Worm (Caenorhabditis elegans) whole organism, L4/young adult: ENCODE results near the gene T21C9.13.

Source experiments
- W03F9.2 ChIP-seq: fragments of 150-350 bp; optimal IDR thresholded peaks from 2 replicates; lab custom pipeline; 2014; ENCODE audit warnings: missing biosample characterization, missing genetic modification characterization
- dao-5 ChIP-seq: sonication (generic microtip); optimal IDR thresholded peaks from 2 replicates; lab custom pipeline; 2016; ENCODE audit warnings: missing genotype, missing genetic modification characterization, moderate library complexity, missing compliant biosample characterization
- him-1 ChIP-seq: sonication (generic microtip); optimal IDR thresholded peaks from 2 replicates; lab custom pipeline; 2016; ENCODE audit warnings: missing genotype, missing genetic modification reagents, missing genetic modification characterization, missing compliant biosample characterization

Gene T21C9.13

DNA sequence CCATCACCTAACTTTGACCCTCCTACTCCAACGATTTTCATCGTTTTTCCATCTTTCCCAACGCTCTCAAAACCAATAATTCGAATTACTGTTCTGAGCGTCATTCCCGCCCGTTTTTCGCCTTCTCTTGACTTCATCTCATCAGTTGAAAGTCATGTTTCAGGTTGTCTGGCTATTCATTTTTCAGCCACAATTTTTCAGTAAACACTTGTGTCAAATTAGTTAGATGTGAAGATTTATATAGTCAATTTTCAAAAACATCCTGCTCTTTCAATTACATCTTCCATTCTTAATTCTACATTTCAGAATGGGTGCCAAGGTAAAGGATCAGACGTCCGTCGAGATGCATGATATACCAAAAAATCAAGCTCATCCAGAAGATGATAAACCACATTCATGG is 24.5 kb upstream of the T21C9.13 start, which contains the start of gene del-6:
del-6 (plus strand) TSS at position 301 of the 400 bp plus-strand sequence.
- TF ChIP-seq W03F9.2 (tag; lab: Kevin White, UChicago): no peak
- no peak for TF ChIP-seq dao-5 (tag; lab: Kevin White, UChicago)
- no peak for TF ChIP-seq him-1 (tag; lab: Kevin White, UChicago)

DNA sequence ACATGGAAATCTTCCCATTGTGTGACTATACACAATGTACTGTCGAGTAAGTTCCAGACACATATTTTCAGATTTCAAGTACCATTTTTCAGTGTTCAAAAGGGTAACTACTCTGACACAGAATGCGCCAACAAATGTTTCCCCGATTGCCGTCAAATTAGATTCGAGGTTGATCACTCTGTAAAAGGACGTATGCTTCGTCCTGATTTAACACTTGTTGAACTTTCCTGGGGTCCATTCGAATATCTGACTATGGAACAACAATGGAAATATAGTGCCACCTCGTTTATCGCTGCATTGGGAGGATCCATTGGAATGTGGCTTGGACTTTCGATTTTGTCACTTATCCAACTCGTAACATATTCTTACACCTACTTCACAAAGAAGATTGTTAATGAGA is 22.9 kb upstream of the T21C9.13 start:
- TF ChIP-seq dao-5 (tag; lab: Kevin White, UChicago): no peak
- no peak for TF ChIP-seq W03F9.2 (tag; lab: Kevin White, UChicago)
- no peak for TF ChIP-seq him-1 (tag; lab: Kevin White, UChicago)

DNA sequence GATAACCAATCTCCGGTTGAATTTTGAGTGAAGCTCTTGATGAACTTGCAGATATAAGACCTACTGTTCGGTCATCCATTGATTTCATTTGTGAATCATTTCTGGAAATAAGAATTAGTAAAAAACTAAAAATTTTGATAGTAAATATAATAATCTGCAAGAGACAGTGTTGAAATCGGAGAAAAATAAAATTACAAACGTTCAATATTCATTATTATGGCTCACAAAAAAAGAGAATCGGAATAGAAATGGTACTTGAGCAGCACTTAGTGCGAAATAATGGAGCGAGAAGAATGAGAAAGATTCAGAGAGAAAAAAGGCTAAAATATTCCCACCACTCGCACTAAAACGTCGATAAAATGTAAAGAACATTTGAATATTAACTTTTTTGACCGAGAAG is 20.7 kb upstream of the T21C9.13 start, which contains the start of gene vps-54:
vps-54 (minus strand) TSS at position 101 of the 400 bp plus-strand sequence.
- TF ChIP-seq W03F9.2 (tag; lab: Kevin White, UChicago) (no peak), dao-5 (tag; lab: Kevin White, UChicago) (no peak), him-1 (tag; lab: Kevin White, UChicago) (no peak)

DNA sequence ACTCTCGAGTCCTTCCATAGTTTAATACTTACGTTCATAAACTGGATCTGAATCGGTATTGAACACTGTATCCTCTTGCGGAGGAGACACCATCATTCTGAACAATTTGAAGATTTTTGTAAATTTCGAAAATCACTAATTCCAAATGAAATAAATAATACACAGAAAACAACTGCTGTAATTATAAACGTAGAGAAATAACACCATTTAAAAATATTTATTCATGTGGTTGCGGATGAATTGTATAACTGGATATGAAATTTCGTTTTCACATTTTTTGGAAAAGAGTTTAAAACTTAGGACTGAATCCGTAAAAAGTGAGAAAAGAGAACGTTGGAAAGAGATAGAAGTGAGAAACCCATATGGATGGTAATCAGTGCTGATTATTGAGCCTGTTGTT is 18.8 kb upstream of the T21C9.13 start, which contains the start of gene mics-1:
mics-1 (minus strand) TSS at position 101 of the 400 bp plus-strand sequence.
- TF ChIP-seq W03F9.2 (tag; lab: Kevin White, UChicago) (no peak), him-1 (tag; lab: Kevin White, UChicago) (no peak), dao-5 (tag; lab: Kevin White, UChicago) (no peak)

DNA sequence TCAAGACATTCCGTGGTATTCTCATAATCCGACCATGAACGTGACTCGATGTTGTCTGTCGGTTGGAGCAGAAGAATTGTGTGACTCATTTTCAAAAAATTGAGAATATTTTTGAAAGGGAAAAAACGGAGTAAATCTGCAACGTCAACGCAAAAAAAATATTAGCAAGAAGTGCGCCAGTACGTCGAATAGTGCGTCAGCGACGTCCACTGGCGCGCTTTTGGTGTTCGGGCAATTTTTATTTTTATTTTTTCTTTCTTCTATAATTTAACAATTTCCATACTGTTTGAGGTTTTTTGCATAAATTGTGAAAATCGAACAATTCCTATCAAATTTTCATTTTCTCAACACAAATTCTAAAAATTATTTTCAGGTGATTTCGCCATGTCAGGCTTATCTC is 18.1 kb upstream of the T21C9.13 start, which contains the start of the genes erh-1 and lpd-9:
erh-1 (minus strand) TSS at position 204 of the 400 bp plus-strand sequence.
lpd-9 (plus strand) TSS at position 368 of the 400 bp plus-strand sequence.
- TF ChIP-seq W03F9.2 (tag; lab: Kevin White, UChicago): peak; percentile 76
- TF ChIP-seq dao-5 (tag; lab: Kevin White, UChicago): no peak
- TF ChIP-seq him-1 (tag; lab: Kevin White, UChicago): no peak

DNA sequence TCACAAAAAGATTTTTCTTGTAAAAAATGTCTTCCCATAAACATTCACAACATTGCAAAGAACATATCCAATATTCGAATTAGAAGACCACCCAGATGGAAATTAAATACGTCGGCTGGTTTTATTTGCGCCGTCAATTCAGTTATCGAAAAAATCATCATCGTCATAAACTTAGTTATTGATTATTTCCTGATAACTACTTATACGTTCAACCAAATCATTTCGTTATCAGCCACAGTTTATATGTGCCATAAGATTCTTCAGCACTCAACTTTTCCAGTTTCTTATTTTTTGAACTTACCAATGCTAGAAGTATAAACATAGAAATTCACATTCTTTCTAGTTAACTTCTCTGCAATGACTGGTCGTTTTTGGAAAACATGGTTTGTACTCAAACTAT is 16.4 kb upstream of the T21C9.13 start:
- TF ChIP-seq W03F9.2 (tag; lab: Kevin White, UChicago) (no peak), him-1 (tag; lab: Kevin White, UChicago) (no peak), dao-5 (tag; lab: Kevin White, UChicago) (no peak)

DNA sequence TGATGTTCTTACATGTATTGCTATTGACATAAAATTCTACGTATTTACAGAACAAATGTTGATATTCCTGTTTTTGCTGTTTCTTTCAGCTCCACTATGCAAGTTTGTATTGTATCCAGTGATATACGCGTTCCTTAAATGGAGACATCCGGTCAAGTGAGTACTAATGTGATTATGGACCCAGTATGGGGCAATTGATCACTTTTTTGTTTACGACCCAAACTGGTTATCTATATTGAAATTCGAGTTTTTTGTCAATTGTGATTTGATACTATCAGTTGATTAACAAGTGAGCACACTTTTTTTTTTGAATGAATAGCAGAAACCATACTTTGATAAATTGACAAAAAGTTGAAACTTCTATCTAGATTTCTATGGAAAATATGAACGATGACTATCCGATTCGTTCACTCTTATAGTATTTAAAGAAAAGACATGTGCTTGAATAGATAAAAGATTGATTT is 15.2 kb upstream of the T21C9.13 start, which contains the start of gene T21C9.6:
T21C9.6 (plus strand) TSS at position 51 of the 464 bp plus-strand sequence.
- no peak for TF ChIP-seq W03F9.2 (tag; lab: Kevin White, UChicago)
- TF ChIP-seq dao-5 (tag; lab: Kevin White, UChicago): no peak
- TF ChIP-seq him-1 (tag; lab: Kevin White, UChicago): no peak

DNA sequence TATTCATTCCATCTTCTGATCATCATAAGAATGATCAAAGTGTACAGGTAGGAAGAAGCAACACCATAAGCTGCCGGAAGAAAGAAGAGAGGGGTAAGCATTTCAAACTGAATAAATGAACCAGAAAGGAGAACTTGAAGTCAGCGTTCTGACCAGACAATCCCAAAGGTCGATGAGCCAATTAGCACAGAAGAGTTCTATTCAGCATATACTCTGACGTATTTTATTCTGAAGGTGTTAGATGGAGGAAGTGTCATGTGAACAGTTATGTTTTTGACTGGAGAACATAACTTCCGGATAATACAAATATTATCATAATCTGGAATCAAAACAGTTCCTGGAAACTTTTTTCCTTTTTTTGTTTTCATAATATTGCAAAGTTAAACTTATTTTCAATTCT is 8.4 kb upstream of the T21C9.13 start, which contains the start of gene srg-32:
srg-32 (minus strand) TSS at position 101 of the 400 bp plus-strand sequence.
- no peak for TF ChIP-seq W03F9.2 (tag; lab: Kevin White, UChicago)
- TF ChIP-seq him-1 (tag; lab: Kevin White, UChicago): no peak
- TF ChIP-seq dao-5 (tag; lab: Kevin White, UChicago): no peak

DNA sequence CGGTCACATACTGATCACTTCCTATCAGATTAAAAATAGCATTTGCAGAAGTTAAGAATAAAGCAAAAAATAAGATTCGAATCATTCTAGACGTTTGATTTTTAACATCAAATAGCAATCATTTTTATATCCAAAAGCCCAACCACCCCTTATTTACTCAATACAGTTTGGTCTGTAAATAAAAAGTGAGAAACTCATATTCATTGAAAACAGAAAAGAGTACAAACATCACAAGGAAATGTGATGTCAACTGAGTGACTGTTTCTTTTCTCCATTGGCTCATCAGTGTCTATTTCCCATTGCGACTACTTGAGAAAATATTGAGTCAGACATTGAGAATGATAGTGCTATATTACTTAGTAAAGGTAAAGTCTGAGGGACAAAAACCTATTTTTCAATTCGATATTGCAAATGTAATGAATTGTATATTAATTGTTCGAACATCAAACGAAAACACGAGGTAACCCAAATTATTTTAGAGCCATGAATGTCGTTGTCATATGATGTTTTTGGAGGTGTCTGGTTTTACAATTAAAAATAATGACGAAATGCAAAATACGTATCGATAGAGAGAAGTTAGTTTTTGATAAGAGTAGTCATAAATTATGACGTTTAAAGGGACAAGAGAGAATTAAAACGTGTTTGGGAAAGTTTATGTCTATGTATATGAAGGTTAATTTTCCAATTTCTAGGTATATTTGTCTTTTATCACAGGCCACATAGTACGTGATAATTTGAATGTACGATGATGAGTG is 7.1 kb upstream of the T21C9.13 start, which contains the start of gene ttr-23:
ttr-23 (minus strand) TSS at position 87 of the 755 bp plus-strand sequence.
- TF ChIP-seq W03F9.2 (tag; lab: Kevin White, UChicago) (no peak), dao-5 (tag; lab: Kevin White, UChicago) (no peak), him-1 (tag; lab: Kevin White, UChicago) (no peak)

DNA sequence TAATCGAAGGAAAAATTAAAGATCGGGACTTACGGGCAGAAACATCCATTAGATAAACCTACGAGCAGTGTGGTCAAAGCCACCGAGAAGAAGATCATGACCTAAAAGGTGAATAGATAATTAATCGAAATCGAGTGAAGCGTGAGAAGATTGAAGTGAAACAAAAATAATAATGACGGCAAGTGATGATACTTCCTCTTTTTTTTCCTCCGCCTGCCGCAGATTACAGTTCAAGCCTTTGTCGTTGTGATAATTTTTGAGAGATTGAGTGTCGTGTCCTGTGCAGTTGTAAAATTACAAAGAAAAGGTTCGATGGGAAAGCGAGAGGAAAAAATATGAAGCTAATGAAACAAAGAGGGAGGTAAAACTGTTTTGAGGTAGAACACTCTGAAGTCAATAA is 4.6 kb upstream of the T21C9.13 start, which contains the start of gene T21C9.9:
T21C9.9 (minus strand) TSS at position 101 of the 400 bp plus-strand sequence.
- TF ChIP-seq dao-5 (tag; lab: Kevin White, UChicago): no peak
- TF ChIP-seq W03F9.2 (tag; lab: Kevin White, UChicago): no peak
- no peak for TF ChIP-seq him-1 (tag; lab: Kevin White, UChicago)

DNA sequence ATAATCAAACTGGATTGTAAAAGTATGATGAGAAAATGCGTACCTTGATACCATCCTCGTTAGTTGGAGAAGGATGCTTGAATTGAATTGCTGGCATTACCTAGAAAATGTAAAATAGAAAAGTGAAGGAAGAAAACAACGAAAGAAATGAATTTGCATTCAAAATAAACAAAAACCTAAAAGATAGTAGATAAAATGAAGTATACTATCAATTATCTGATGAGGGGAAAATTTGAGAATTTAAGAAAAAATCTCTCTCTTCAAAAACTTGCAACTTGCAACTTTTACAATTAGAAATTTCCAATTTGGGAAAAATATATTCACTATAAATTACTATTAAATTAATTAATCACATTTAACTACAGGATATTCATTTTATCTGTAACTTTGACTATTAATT is 2.3 kb upstream of the T21C9.13 start, which contains the start of gene T21C9.11:
T21C9.11 (minus strand) TSS at position 101 of the 400 bp plus-strand sequence.
- TF ChIP-seq dao-5 (tag; lab: Kevin White, UChicago) (no peak), W03F9.2 (tag; lab: Kevin White, UChicago) (no peak), him-1 (tag; lab: Kevin White, UChicago) (no peak)

DNA sequence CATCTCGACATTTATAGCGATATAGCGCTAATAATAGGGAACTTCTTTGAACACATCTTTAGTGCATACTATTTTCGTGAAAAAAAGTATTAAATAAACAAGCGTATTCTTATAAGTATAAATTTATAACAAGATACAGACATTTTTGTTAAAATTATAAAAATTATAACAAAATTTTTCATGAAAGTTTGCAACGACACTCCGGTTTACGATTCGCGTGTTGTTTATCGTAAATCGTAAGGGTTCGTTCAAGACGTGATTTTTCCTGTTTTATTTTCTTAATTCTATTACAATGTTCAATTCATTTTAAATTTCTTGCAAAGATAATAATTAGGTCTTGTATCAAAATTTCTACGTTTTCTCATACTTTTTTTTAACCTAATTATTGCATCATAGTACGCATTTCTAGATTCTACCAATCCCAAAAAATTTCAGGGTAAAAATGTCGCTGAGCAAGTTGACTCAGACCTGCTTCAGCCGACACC is 1.6 kb downstream of the T21C9.13 start, which contains the start of gene scpl-4:
scpl-4 (plus strand) TSS at position 435 of the 485 bp plus-strand sequence.
- TF ChIP-seq dao-5 (tag; lab: Kevin White, UChicago): no peak
- no peak for TF ChIP-seq W03F9.2 (tag; lab: Kevin White, UChicago)
- no peak for TF ChIP-seq him-1 (tag; lab: Kevin White, UChicago)
